Fruit fly (Drosophila melanogaster) whole organism: ENCODE results near the gene CG31125.
A peak's percentile ranks its signal among the peaks of the same experiment; 100 is the strongest.

Experiments used
- CG8478 ChIP-seq: fragments of >200 bp; optimal IDR thresholded peaks from 2 replicates; lab custom pipeline; 2018; ENCODE audit warnings: inconsistent platforms
- Dll ChIP-seq: fragments of >200 bp; optimal IDR thresholded peaks from 2 replicates; lab custom pipeline; 2017
- EcR ChIP-seq, 2 experiments: fragments of >200 bp; optimal IDR thresholded peaks; 2 replicates each; lab custom pipeline; 2017; ENCODE audit warnings: missing biosample characterization in 2 of 2, missing genetic modification characterization in 2 of 2, missing genetic modification reagents in 2 of 2
- pan ChIP-seq: fragments of >200 bp; optimal IDR thresholded peaks from 2 replicates; lab custom pipeline; 2017
- psq ChIP-seq: fragments of >200 bp; optimal IDR thresholded peaks from 2 replicates; lab custom pipeline; 2017
- usp ChIP-seq: fragments of >200 bp; optimal IDR thresholded peaks from 2 replicates; lab custom pipeline; 2017; ENCODE audit warnings: missing biosample characterization, missing genetic modification characterization, mixed read lengths

CG31125 gene

DNA sequence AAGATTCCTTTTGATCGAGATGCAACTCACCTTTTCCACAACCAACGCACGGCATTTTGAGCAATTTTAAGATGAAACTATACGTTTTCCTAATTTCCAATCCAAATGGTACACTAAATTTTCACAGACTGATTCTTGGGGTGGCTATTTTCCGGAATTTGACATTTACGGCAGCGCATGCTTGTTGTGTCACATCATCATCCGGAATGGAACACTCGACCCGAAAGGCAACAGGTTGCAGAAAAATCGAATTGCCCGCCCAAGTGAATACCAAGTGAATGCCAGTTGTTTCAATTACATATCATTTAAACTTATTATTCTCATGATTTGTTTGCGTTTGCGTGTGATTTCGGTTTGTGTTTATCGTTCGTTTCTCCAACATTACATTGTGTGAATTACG is 19.7 kb downstream of the CG31125 start, which contains the start of gene MtnF:
Gene MtnF (minus strand): TSS at position 209 of the 400 bp plus-strand sequence.
- TF ChIP-seq Dll (lab: Kevin White, UChicago) (no peak), usp (GFP tag; lab: Kevin White, UChicago) (no peak), CG8478 (lab: Kevin White, UChicago) (no peak), EcR (GFP tag; optimal IDR thresholded peaks at IDR 0.05; lab: Kevin White, UChicago) (no peak), psq (lab: Kevin White, UChicago) (no peak), pan (lab: Kevin White, UChicago) (no peak)

DNA sequence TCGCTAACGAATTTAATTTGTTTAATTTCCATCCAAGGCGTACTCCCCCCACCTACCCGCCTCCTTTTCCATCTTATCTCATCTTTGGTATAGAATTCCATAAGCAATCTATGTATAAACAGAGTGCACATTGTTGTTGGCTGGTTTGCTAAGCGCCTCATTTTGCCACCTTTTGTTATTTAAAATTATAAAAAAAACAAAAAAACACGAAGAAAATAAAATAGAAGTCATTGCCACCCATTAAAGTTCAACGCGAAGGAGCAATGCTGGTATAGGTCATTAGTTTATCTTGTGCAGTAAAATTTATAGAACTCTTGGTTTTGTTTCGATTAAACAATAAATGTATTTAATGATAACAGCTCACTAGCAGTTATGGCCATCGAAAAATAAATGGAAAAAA is 20.3 kb downstream of the CG31125 start:
- no peak for TF ChIP-seq usp (GFP tag; lab: Kevin White, UChicago)
- no peak for TF ChIP-seq Dll (lab: Kevin White, UChicago)
- TF ChIP-seq psq (lab: Kevin White, UChicago) = no peak
- no peak for TF ChIP-seq EcR (GFP tag; optimal IDR thresholded peaks at IDR 0.05; lab: Kevin White, UChicago)
- no peak for TF ChIP-seq CG8478 (lab: Kevin White, UChicago)
- no peak for TF ChIP-seq pan (lab: Kevin White, UChicago)

DNA sequence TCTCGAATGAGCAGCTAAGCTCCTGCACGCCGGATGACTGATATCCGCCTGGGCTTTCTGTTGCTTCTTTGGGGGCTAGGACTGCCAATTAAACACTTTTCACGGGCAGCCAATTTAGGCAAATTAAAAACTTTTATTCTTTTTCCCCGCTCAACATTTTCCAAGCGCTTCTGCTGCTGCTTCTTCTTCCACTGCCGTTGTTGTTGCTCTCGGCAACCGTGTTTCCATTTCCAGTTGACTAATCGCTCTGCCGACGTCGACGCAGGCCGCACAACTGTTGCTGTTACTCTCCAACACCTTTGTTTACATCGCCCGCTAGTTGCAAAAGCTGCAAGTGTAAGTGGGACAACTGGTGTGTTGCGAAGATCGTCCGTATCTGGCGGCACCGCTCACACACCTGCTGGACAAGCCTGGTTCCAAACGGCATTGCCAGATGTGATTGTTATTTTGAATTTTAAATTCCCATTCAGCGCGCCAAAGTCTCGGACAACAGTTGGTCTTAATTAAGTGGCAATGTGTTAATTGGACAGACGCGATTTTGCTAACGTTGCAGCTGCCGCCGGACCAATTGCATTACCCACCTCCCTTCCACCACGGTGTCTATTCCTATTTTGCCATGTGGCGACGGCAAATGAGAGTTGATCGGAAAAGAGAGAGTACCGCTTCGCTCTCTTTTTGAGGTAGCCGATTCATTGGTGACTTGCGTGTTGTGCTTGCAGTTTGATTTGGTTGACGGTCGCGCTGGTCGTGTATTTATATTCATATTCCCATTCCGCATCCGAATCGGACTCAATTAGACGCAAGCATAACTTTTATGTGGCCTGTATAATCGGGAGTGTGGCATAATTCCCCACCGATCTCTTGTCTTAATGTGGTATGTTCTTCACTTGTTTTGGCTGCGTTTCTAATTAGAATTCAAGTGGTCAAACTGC is 24.5 kb downstream of the CG31125 start, which contains the start of gene Wsck:
Gene Wsck (minus strand): TSS at position 199 of the 932 bp plus-strand sequence.
- TF ChIP-seq CG8478 (lab: Kevin White, UChicago) (peak; percentile 97), psq (lab: Kevin White, UChicago) (no peak)

DNA sequence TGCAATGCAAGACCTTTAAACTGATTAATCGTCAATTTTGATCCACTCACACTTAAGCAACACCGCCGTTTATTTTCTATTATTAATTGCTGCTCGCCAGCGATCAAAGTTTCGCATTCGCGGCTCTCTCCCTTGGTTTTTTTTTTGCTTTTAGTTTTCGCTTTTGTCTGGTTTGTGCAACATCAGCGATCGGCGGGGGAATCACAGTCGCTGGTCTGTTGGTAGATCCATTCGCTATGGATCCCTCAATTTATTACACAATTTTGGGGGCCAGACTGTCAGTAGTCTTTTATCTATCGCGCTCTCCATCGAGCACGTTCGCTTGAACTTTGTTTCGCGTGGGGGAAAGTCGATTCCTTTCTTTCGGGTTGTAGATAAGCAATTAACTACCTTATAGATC is 28.0 kb downstream of the CG31125 start:
- TF ChIP-seq usp (GFP tag; lab: Kevin White, UChicago) (no peak), pan (lab: Kevin White, UChicago) (no peak), psq (lab: Kevin White, UChicago) (no peak), Dll (lab: Kevin White, UChicago) (no peak), CG8478 (lab: Kevin White, UChicago) (no peak), EcR (GFP tag; optimal IDR thresholded peaks at IDR 0.05; lab: Kevin White, UChicago) (no peak)

DNA sequence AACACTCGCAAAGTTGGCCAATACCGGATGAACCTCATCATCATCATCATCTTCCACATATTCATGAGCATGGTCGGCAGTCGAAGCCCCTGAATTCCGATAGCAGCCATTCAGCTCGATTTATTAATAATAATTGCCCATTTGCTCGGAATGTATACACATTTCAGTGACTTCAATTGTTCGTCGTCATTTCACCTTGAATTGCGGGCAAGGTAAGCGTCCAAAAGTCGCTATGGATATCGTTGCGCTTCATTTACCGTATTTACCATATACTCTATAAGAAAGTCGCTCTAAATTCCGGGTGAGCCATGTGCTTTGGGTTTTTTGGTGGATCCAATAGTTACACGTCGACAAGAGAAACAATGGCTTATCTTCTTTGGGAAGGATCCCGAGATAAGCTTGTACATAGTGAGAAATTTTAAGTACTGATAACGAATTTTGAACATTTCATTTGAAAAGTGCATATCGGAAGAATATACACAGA is 28.6 kb downstream of the CG31125 start:
- TF ChIP-seq usp (GFP tag; lab: Kevin White, UChicago) (no peak), pan (lab: Kevin White, UChicago) (no peak), Dll (lab: Kevin White, UChicago) (no peak), EcR (GFP tag; optimal IDR thresholded peaks at IDR 0.05; lab: Kevin White, UChicago) (no peak), psq (lab: Kevin White, UChicago) (no peak), CG8478 (lab: Kevin White, UChicago) (no peak)

DNA sequence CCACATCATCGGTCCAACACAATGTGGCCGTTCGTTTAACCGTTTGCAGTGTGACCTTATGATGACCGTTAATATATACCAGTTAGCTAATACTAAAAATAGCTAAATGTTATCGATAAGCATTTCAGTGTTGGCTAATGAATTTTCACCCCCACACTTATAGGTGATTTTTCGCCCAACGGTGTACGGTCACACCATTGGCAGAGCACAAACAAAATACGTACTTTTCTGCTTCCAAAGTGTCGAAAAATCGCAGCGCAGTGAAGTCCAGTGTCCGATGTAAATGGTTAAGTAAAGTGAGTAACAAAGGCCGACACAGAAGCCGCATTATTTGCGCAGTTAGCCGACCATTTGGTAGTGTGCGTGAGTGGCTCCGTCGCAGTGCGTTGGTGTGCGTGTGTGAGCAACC is 29.1 kb downstream of the CG31125 start, which contains the start of the genes Syx18 and atl:
Gene Syx18 (minus strand): TSS at position 46 of the 409 bp plus-strand sequence.
Gene atl (plus strand): TSS at position 155 of the 409 bp plus-strand sequence.
- no peak for TF ChIP-seq pan (lab: Kevin White, UChicago)
- no peak for TF ChIP-seq EcR (GFP tag; optimal IDR thresholded peaks at IDR 0.05; lab: Kevin White, UChicago)
- no peak for TF ChIP-seq CG8478 (lab: Kevin White, UChicago)
- TF ChIP-seq usp (GFP tag; lab: Kevin White, UChicago) = no peak
- TF ChIP-seq Dll (lab: Kevin White, UChicago) = no peak
- no peak for TF ChIP-seq psq (lab: Kevin White, UChicago)

DNA sequence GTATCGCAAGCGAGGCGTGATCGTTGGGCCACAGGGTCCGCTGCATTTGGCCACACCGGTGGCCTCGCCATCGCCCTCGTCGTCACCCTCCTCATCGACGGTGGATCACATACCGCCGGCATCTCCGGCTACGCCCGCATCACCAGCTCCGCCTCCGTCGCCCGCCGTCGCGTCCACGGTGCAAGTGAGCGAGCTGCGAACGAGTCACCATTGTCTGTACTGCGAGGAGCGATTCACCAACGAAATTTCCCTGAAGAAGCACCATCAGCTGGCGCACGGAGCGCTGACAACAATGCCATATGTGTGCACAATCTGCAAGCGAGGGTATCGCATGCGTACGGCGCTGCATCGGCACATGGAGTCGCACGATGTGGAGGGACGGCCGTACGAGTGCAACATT is 34.1 kb downstream of the CG31125 start:
- TF ChIP-seq Dll (lab: Kevin White, UChicago) (no peak), psq (lab: Kevin White, UChicago) (no peak), CG8478 (lab: Kevin White, UChicago) (no peak), pan (lab: Kevin White, UChicago) (no peak), EcR (GFP tag; optimal IDR thresholded peaks at IDR 0.05; lab: Kevin White, UChicago) (no peak), usp (GFP tag; lab: Kevin White, UChicago) (no peak)

DNA sequence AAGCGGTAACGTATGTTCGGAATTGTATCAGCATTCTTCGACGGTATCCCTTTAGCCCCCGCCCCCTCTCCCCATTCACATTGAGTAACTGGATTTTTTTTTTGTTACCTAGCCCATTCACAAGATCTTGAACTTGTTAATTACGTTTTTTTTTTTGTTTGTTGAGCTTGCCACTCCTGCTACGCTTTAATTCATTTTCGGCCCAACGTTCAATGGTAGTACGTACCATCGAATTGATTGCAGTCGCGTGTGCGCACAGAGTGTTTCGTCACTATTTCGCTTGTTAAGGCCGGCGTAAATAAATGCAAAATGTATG is 40.0 kb downstream of the CG31125 start:
- TF ChIP-seq Dll (lab: Kevin White, UChicago) (no peak), psq (lab: Kevin White, UChicago) (no peak), usp (GFP tag; lab: Kevin White, UChicago) (no peak), EcR (GFP tag; optimal IDR thresholded peaks at IDR 0.05; lab: Kevin White, UChicago) (no peak)

DNA sequence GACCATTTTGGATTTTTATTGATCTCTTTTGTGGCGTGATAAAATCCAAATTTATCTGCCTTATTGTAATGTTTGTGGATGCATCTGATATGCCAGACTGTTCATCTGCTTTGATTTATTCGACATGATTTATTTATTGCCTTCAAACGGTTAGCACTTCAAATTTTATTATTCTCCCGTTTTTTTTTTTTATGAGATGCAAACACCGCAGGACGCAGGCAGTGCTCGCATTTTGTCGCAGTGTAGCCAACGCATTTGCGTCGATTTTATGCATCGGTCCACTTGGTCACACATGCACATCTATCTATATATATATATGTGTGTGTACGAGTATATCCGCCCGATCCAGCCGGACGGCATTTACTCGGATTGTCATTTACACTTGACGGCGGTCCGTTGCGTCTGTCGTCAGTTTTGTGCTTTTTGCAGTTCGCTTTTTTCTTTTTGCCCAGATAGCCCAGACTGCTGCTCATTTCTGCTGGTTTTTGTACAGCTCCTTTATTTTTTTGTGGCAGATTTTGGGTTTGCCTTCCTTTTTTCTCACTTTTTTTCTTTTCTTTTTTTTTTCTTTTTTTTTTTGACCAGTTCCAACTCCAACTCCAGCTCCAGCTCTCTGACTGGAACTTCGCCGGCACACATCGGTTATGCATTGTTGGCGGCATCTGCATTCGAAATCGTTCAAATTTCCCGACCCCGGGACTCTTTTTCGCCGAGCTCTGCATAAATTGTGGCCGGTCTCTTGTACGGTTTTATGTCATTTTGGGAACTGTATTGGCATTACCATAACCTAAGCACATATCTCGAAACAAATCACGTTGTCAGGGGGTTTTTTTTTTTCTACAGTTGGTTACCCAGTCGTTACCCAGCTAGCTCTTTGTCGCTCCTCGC is 40.6 kb downstream of the CG31125 start:
- TF ChIP-seq CG8478 (lab: Kevin White, UChicago) = no peak
- no peak for TF ChIP-seq pan (lab: Kevin White, UChicago)
- no peak for TF ChIP-seq psq (lab: Kevin White, UChicago)
- no peak for TF ChIP-seq usp (GFP tag; lab: Kevin White, UChicago)
- TF ChIP-seq Dll (lab: Kevin White, UChicago) = no peak
- no peak for TF ChIP-seq EcR (GFP tag; optimal IDR thresholded peaks at IDR 0.05; lab: Kevin White, UChicago)

DNA sequence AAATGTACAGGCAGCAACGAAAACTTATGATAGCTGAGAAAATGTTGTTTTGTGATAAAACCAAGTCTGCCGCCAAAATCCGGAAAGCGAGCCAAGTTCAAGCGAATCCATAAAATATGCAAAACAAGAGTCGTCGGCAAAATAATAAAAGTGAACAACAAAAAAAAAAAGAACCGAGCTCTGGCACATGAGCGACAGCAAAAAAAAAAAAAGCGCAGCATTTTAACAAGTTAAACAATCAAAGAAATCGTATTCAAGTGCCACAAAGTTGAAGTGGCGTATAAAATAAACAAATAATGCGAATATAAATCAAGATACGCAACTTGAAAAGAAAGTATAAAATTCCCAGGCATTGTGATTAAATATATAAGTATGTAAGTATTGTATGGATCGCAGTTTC is 46.3 kb downstream of the CG31125 start:
- no peak for TF ChIP-seq psq (lab: Kevin White, UChicago)
- no peak for TF ChIP-seq CG8478 (lab: Kevin White, UChicago)
- no peak for TF ChIP-seq usp (GFP tag; lab: Kevin White, UChicago)
- no peak for TF ChIP-seq Dll (lab: Kevin White, UChicago)
